Fruit fly (Drosophila melanogaster) whole organism, embryonic: Measurements from ENCODE around the gene fkh.

Experiments
- CG12744 ChIP-seq: fragments of 200-800 bp; sonication (Bioruptor generic); optimal IDR thresholded peaks from 2 replicates; lab custom pipeline; 2016; ENCODE audit warnings: missing biosample characterization, missing genetic modification characterization
- CG13894 ChIP-seq: fragments of 200-800 bp; sonication (Bioruptor generic); optimal IDR thresholded peaks from 3 replicates; lab custom pipeline; 2018; ENCODE audit warnings: missing biosample characterization, mild to moderate bottlenecking, missing genetic modification characterization, moderate library complexity
- CG1602 ChIP-seq: fragments of 200-800 bp; sonication (Bioruptor generic); optimal IDR thresholded peaks from 3 replicates; lab custom pipeline; 2016; ENCODE audit warnings: missing biosample characterization, missing genetic modification characterization
- CG30431 ChIP-seq: fragments of 200-800 bp; sonication (Bioruptor generic); optimal IDR thresholded peaks from 2 replicates; lab custom pipeline; 2017; ENCODE audit warnings: missing biosample characterization, missing genetic modification characterization
- CG4404 ChIP-seq: fragments of 200-800 bp; sonication (Bioruptor generic); IDR thresholded peaks from 2 replicates; pipeline ENCODE4 v1.3.6; 2022; ENCODE audit warnings: missing biosample characterization, missing genetic modification characterization
- CG6175 ChIP-seq: fragments of 200-800 bp; sonication (Bioruptor generic); IDR thresholded peaks from 3 replicates; pipeline ENCODE4 v1.3.6; 2022; ENCODE audit warnings: missing biosample characterization, missing genetic modification characterization
- CG7271 ChIP-seq: fragments of 200-800 bp; sonication (Bioruptor generic); optimal IDR thresholded peaks from 2 replicates; lab custom pipeline; 2018; ENCODE audit warnings: missing biosample characterization, mild to moderate bottlenecking, missing genetic modification characterization, moderate library complexity
- CG9876 ChIP-seq: fragments of 200-800 bp; sonication (Bioruptor generic); optimal IDR thresholded peaks from 2 replicates; lab custom pipeline; 2016; ENCODE audit warnings: missing biosample characterization, missing genetic modification characterization
- D19B ChIP-seq: fragments of 200-800 bp; sonication (Bioruptor generic); optimal IDR thresholded peaks from 2 replicates; lab custom pipeline; 2017; ENCODE audit warnings: missing biosample characterization, mild to moderate bottlenecking, missing genetic modification characterization
- MTF-1 ChIP-seq: fragments of 200-800 bp; sonication (Bioruptor generic); optimal IDR thresholded peaks from 2 replicates; lab custom pipeline; 2018; ENCODE audit warnings: missing biosample characterization, mild to moderate bottlenecking, missing genetic modification characterization, borderline replicate concordance
- dati ChIP-seq: fragments of 200-800 bp; sonication (Bioruptor generic); IDR thresholded peaks from 2 replicates; pipeline ENCODE4 v1.3.6; 2022; ENCODE audit warnings: missing biosample characterization, missing genetic modification characterization
- luna ChIP-seq: fragments of 200-800 bp; sonication (Bioruptor generic); optimal IDR thresholded peaks from 2 replicates; lab custom pipeline; 2016; ENCODE audit warnings: missing biosample characterization, missing genetic modification characterization

dm6 chr3R:28595855-28596254 lies 10.8 kb upstream of the fkh start:
- TF ChIP-seq CG6175 (GFP tag; lab: Robert Waterston, UW) = no peak
- no peak for TF ChIP-seq CG9876 (GFP tag; lab: Kevin White, UChicago)
- no peak for TF ChIP-seq luna (GFP tag; lab: Kevin White, UChicago)
- TF ChIP-seq CG1602 (GFP tag; lab: Kevin White, UChicago) = no peak
- no peak for TF ChIP-seq CG13894 (tag; lab: Kevin White, UChicago)
- no peak for TF ChIP-seq dati (GFP tag; lab: Robert Waterston, UW)
- TF ChIP-seq CG4404 (GFP tag; lab: Robert Waterston, UW) = no peak
- no peak for TF ChIP-seq CG7271 (tag; lab: Kevin White, UChicago)
- no peak for TF ChIP-seq D19B
- TF ChIP-seq CG30431 = no peak
- no peak for TF ChIP-seq CG12744
- no peak for TF ChIP-seq MTF-1
